Worm (Caenorhabditis elegans) whole organism, mixed stage, embryonic: ENCODE results near the gene C45B2.3.

Experiments used
- M03D4.4 ChIP-seq: sonication (generic microtip); optimal IDR thresholded peaks from 2 replicates; lab custom pipeline; 2017; ENCODE audit warnings: mild to moderate bottlenecking, missing genetic modification characterization, missing compliant biosample characterization
- bed-3 ChIP-seq: fragments of 200-800 bp; sonication (Bioruptor generic); optimal IDR thresholded peaks from 3 replicates; lab custom pipeline; 2018; ENCODE audit warnings: mild to moderate bottlenecking, missing genetic modification characterization, moderate library complexity, missing compliant biosample characterization
- blmp-1 ChIP-seq: fragments of 150-350 bp; optimal IDR thresholded peaks from 2 replicates; lab custom pipeline; 2014; ENCODE audit warnings: missing biosample characterization, missing genetic modification characterization
- ceh-39 ChIP-seq: fragments of 150-350 bp; optimal IDR thresholded peaks from 2 replicates; lab custom pipeline; 2014; ENCODE audit warnings: missing biosample characterization, missing genetic modification characterization
- ceh-83 ChIP-seq: fragments of 200-800 bp; sonication (Bioruptor generic); optimal IDR thresholded peaks from 2 replicates; lab custom pipeline; 2018; ENCODE audit warnings: mild to moderate bottlenecking, missing genetic modification characterization, missing compliant biosample characterization
- ces-1 ChIP-seq: fragments of 150-350 bp; optimal IDR thresholded peaks from 2 replicates; lab custom pipeline; 2014; ENCODE audit warnings: missing biosample characterization, missing genetic modification reagents, missing genetic modification characterization
- cnd-1 ChIP-seq: fragments of 200-800 bp; sonication (Bioruptor generic); optimal IDR thresholded peaks from 2 replicates; lab custom pipeline; 2018; ENCODE audit warnings: mild to moderate bottlenecking, missing genetic modification characterization, missing compliant biosample characterization
- drap-1 ChIP-seq: fragments of 200-800 bp; sonication (Bioruptor generic); optimal IDR thresholded peaks from 3 replicates; lab custom pipeline; 2018; ENCODE audit warnings: mild to moderate bottlenecking, missing genetic modification characterization, missing compliant biosample characterization
- elt-1 ChIP-seq: sonication (generic microtip); optimal IDR thresholded peaks from 2 replicates; lab custom pipeline; 2017; ENCODE audit warnings: missing genetic modification characterization, mild to moderate bottlenecking, missing compliant biosample characterization, antibody characterized with exemption, moderate library complexity, borderline replicate concordance; ENCODE audit not compliant: insufficient read depth
- elt-3 ChIP-seq: fragments of 150-350 bp; optimal IDR thresholded peaks from 2 replicates; lab custom pipeline; 2014; ENCODE audit warnings: missing biosample characterization, missing genetic modification characterization
- ham-2 ChIP-seq: fragments of 200-800 bp; sonication (Bioruptor generic); optimal IDR thresholded peaks from 2 replicates; lab custom pipeline; 2018; ENCODE audit warnings: mild to moderate bottlenecking, missing genetic modification characterization, missing compliant biosample characterization
- hlh-1 ChIP-seq: fragments of 150-350 bp; optimal IDR thresholded peaks from 2 replicates; lab custom pipeline; 2014; ENCODE audit warnings: missing biosample characterization, missing genetic modification reagents, missing genetic modification characterization
- lin-13 ChIP-seq: fragments of 150-350 bp; optimal IDR thresholded peaks from 2 replicates; lab custom pipeline; 2014; ENCODE audit warnings: missing biosample characterization, missing genetic modification characterization
- lin-32 ChIP-seq: fragments of 200-800 bp; sonication (Bioruptor generic); optimal IDR thresholded peaks from 2 replicates; lab custom pipeline; 2018; ENCODE audit warnings: mild to moderate bottlenecking, missing genetic modification characterization, missing compliant biosample characterization
- lsy-2 ChIP-seq: fragments of 150-350 bp; optimal IDR thresholded peaks from 2 replicates; lab custom pipeline; 2014; ENCODE audit warnings: missing biosample characterization, missing genetic modification characterization
- mab-5 ChIP-seq: fragments of 150-350 bp; optimal IDR thresholded peaks from 2 replicates; lab custom pipeline; 2014; ENCODE audit warnings: missing biosample characterization, missing genetic modification characterization
- mep-1 ChIP-seq: fragments of 150-350 bp; optimal IDR thresholded peaks from 2 replicates; lab custom pipeline; 2017; ENCODE audit warnings: missing biosample characterization, missing genetic modification reagents, missing genetic modification characterization, inconsistent platforms
- mls-2 ChIP-seq: sonication (generic microtip); optimal IDR thresholded peaks from 2 replicates; lab custom pipeline; 2016; ENCODE audit warnings: mild to moderate bottlenecking, missing genetic modification characterization, moderate library complexity, missing compliant biosample characterization
- nhr-12 ChIP-seq: fragments of 150-350 bp; optimal IDR thresholded peaks from 2 replicates; lab custom pipeline; 2014; ENCODE audit warnings: missing biosample characterization, missing genetic modification characterization
- nhr-2 ChIP-seq: fragments of 150-350 bp; optimal IDR thresholded peaks from 2 replicates; lab custom pipeline; 2014; ENCODE audit warnings: missing biosample characterization, missing genetic modification characterization
- nhr-237 ChIP-seq: fragments of 150-350 bp; optimal IDR thresholded peaks from 2 replicates; lab custom pipeline; 2014; ENCODE audit warnings: missing biosample characterization, missing genetic modification characterization
- nhr-76 ChIP-seq: sonication (generic microtip); optimal IDR thresholded peaks from 2 replicates; lab custom pipeline; 2017; ENCODE audit warnings: missing biosample characterization, missing genetic modification characterization
- pha-4 ChIP-seq: fragments of 150-350 bp; optimal IDR thresholded peaks from 2 replicates; lab custom pipeline; 2018; ENCODE audit warnings: missing biosample characterization, missing genetic modification reagents, missing genetic modification characterization
- sem-2 ChIP-seq: fragments of 200-800 bp; sonication (Bioruptor generic); optimal IDR thresholded peaks from 2 replicates; lab custom pipeline; 2018; ENCODE audit warnings: mild to moderate bottlenecking, missing genetic modification characterization, missing compliant biosample characterization
- snpc-4 ChIP-seq: fragments of 150-350 bp; optimal IDR thresholded peaks from 2 replicates; lab custom pipeline; 2014; ENCODE audit warnings: missing biosample characterization, missing genetic modification characterization
- tbx-8 ChIP-seq: fragments of 200-800 bp; sonication (Bioruptor generic); optimal IDR thresholded peaks from 2 replicates; lab custom pipeline; 2018; ENCODE audit warnings: mild to moderate bottlenecking, missing genetic modification characterization, moderate library complexity, missing compliant biosample characterization
- unc-120 ChIP-seq: sonication (generic microtip); optimal IDR thresholded peaks from 2 replicates; lab custom pipeline; 2017; ENCODE audit warnings: missing genetic modification characterization, missing compliant biosample characterization; ENCODE audit not compliant: poor library complexity, severe bottlenecking
- unc-39 ChIP-seq: fragments of 150-350 bp; optimal IDR thresholded peaks from 2 replicates; lab custom pipeline; 2014; ENCODE audit warnings: missing biosample characterization, missing genetic modification characterization
- unc-62 ChIP-seq: fragments of 150-350 bp; optimal IDR thresholded peaks from 2 replicates; lab custom pipeline; 2014; ENCODE audit warnings: missing biosample characterization, missing genetic modification reagents, missing genetic modification characterization
- zip-8 ChIP-seq: fragments of 150-350 bp; optimal IDR thresholded peaks from 2 replicates; lab custom pipeline; 2014; ENCODE audit warnings: missing biosample characterization, missing genetic modification characterization
- ztf-11 ChIP-seq: fragments of 150-350 bp; optimal IDR thresholded peaks from 2 replicates; lab custom pipeline; 2014; ENCODE audit warnings: missing biosample characterization, missing genetic modification characterization

Gene C45B2.3

ce11 chrX:6059163-6059782, 23.5 kb upstream of the C45B2.3 start:
- TF ChIP-seq mls-2 (no peak), blmp-1 (no peak), unc-39 (tag; lab: Kevin White, UChicago) (no peak), unc-120 (tag; lab: Kevin White, UChicago) (no peak)

ce11 chrX:6064385-6064784, 18.4 kb upstream of the C45B2.3 start:
- TF ChIP-seq ham-2 (GFP tag; lab: Kevin White, UChicago) (no peak), nhr-237 (tag; lab: Kevin White, UChicago) (no peak), lsy-2 (tag; lab: Kevin White, UChicago) (no peak), pha-4 (tag; lab: Kevin White, UChicago) (no peak), mep-1 (tag; lab: Kevin White, UChicago) (no peak), drap-1 (GFP tag; lab: Kevin White, UChicago) (no peak), unc-62 (GFP tag; lab: Kevin White, UChicago) (no peak), nhr-76 (no peak), cnd-1 (tag; lab: Kevin White, UChicago) (no peak), bed-3 (no peak), tbx-8 (no peak), ces-1 (GFP tag; lab: Kevin White, UChicago) (no peak), ceh-39 (tag; lab: Kevin White, UChicago) (no peak), snpc-4 (no peak), nhr-12 (tag; lab: Kevin White, UChicago) (no peak), unc-120 (tag; lab: Kevin White, UChicago) (no peak)
- TF ChIP-seq, all 35 proteins: peak for 0

ce11 chrX:6065936-6066452, 16.8 kb upstream of the C45B2.3 start, which contains the start of gene ptr-4:
TSS of gene ptr-4 (minus strand) at chrX:6065986.
- TF ChIP-seq lin-13 (tag; lab: Kevin White, UChicago) (no peak), blmp-1 (no peak), nhr-12 (tag; lab: Kevin White, UChicago) (no peak), mab-5 (tag; lab: Kevin White, UChicago) (no peak), tbx-8 (no peak), cnd-1 (tag; lab: Kevin White, UChicago) (no peak), ham-2 (GFP tag; lab: Kevin White, UChicago) (no peak), zip-8 (tag; lab: Kevin White, UChicago) (no peak), drap-1 (GFP tag; lab: Kevin White, UChicago) (no peak), ztf-11 (tag; lab: Kevin White, UChicago) (no peak), mls-2 (no peak), mep-1 (tag; lab: Kevin White, UChicago) (no peak), M03D4.4 (tag; lab: Kevin White, UChicago) (no peak), ceh-83 (no peak), nhr-76 (no peak), unc-39 (tag; lab: Kevin White, UChicago) (no peak), hlh-1 (no peak), ceh-39 (tag; lab: Kevin White, UChicago) (no peak), lsy-2 (tag; lab: Kevin White, UChicago) (no peak)

- TF ChIP-seq zip-8 (tag; lab: Kevin White, UChicago) (no peak), elt-1 (peak; percentile 79), nhr-12 (tag; lab: Kevin White, UChicago) (no peak), ztf-11 (tag; lab: Kevin White, UChicago) (no peak), ham-2 (GFP tag; lab: Kevin White, UChicago) (peak; percentile 82)
These were observed 16.1 kb upstream of the C45B2.3 start for ce11 chrX:6066618-6067017.

ce11 chrX:6075209-6075608, 7.6 kb upstream of the C45B2.3 start, which contains the start of gene lgc-58:
TSS of gene lgc-58 (plus strand) at chrX:6075509.
- TF ChIP-seq lsy-2 (tag; lab: Kevin White, UChicago) (no peak), nhr-76 (no peak), nhr-12 (tag; lab: Kevin White, UChicago) (no peak), lin-32 (no peak), nhr-2 (tag; lab: Kevin White, UChicago) (no peak), ces-1 (GFP tag; lab: Kevin White, UChicago) (no peak), mab-5 (tag; lab: Kevin White, UChicago) (no peak), ceh-83 (no peak), blmp-1 (no peak), pha-4 (tag; lab: Kevin White, UChicago) (no peak), cnd-1 (tag; lab: Kevin White, UChicago) (no peak), lin-13 (tag; lab: Kevin White, UChicago) (no peak), zip-8 (tag; lab: Kevin White, UChicago) (no peak), elt-3 (no peak), mep-1 (tag; lab: Kevin White, UChicago) (no peak), mls-2 (no peak), bed-3 (no peak), sem-2 (no peak), unc-62 (GFP tag; lab: Kevin White, UChicago) (no peak), snpc-4 (no peak)
